Worm (Caenorhabditis elegans): Measurements from ENCODE around the gene T02E9.5.

T02E9.5 gene

ce11 chrV:11335757-11336418 is 6.1 kb upstream of the T02E9.5 start:
- TF ChIP-seq sea-1 (GFP tag; conservative IDR thresholded peaks at IDR 0.05) = no peak
- TF ChIP-seq tra-4 (tag; optimal IDR thresholded peaks at IDR 0.05) = no peak
- no peak for TF ChIP-seq ceh-36 (tag; optimal IDR thresholded peaks at IDR 0.05)
- TF ChIP-seq hnd-1 (tag; optimal IDR thresholded peaks at IDR 0.05) = no peak
- TF ChIP-seq hmg-4 (GFP tag; optimal IDR thresholded peaks at IDR 0.05) = no peak
- no peak for TF ChIP-seq scrt-1 (GFP tag; IDR thresholded peaks at IDR 0.05)
- TF ChIP-seq pes-1 (GFP tag; IDR thresholded peaks at IDR 0.05) = no peak
- no peak for TF ChIP-seq F13C5.2 (tag; optimal IDR thresholded peaks at IDR 0.05)
- no peak for TF ChIP-seq ceh-13 (GFP tag; optimal IDR thresholded peaks at IDR 0.05)
- no peak for TF ChIP-seq ets-7 (tag; optimal IDR thresholded peaks at IDR 0.05)
- TF ChIP-seq tbx-37 (GFP tag; conservative IDR thresholded peaks at IDR 0.05) = no peak
- no peak for TF ChIP-seq flt-1 (GFP tag; IDR thresholded peaks at IDR 0.05)
- no peak for TF ChIP-seq aly-1 (tag; optimal IDR thresholded peaks at IDR 0.05)
- TF ChIP-seq hmbx-1 (tag; optimal IDR thresholded peaks at IDR 0.05) = no peak
- TF ChIP-seq B0310.2 (tag; optimal IDR thresholded peaks at IDR 0.05) = no peak
- TF ChIP-seq tbx-11 (GFP tag; IDR thresholded peaks at IDR 0.05) = no peak

- TF ChIP-seq ama-1 (optimal IDR thresholded peaks at IDR 0.05) = no peak
- TF ChIP-seq pes-1 (GFP tag; IDR thresholded peaks at IDR 0.05) = no peak
- TF ChIP-seq ets-7 (tag; optimal IDR thresholded peaks at IDR 0.05) = no peak
- TF ChIP-seq tbx-11 (GFP tag; IDR thresholded peaks at IDR 0.05) = no peak
- TF ChIP-seq B0310.2 (tag; optimal IDR thresholded peaks at IDR 0.05) = no peak
- no peak for TF ChIP-seq hnd-1 (tag; optimal IDR thresholded peaks at IDR 0.05)
- TF ChIP-seq scrt-1 (GFP tag; IDR thresholded peaks at IDR 0.05) = no peak
- no peak for TF ChIP-seq tbx-37 (GFP tag; conservative IDR thresholded peaks at IDR 0.05)
- TF ChIP-seq tra-4 (tag; optimal IDR thresholded peaks at IDR 0.05) = no peak
- no peak for TF ChIP-seq hmg-4 (GFP tag; optimal IDR thresholded peaks at IDR 0.05)
Observed at ce11 chrV:11336877-11337276, 5.2 kb upstream of the T02E9.5 start.

- TF ChIP-seq ceh-13 (GFP tag; optimal IDR thresholded peaks at IDR 0.05) (no peak), hmg-4 (GFP tag; optimal IDR thresholded peaks at IDR 0.05) (peak; percentile 20), scrt-1 (GFP tag; IDR thresholded peaks at IDR 0.05) (0 out of 2 replicates have a peak, but pooled peaks have one; percentile 32)
Observed at ce11 chrV:11341130-11341675, 830 bp upstream of the T02E9.5 start.

ce11 chrV:11344112-11344511 is 2.1 kb downstream of the T02E9.5 start:
- TF ChIP-seq hnd-1 (tag; optimal IDR thresholded peaks at IDR 0.05) (no peak), ceh-36 (tag; optimal IDR thresholded peaks at IDR 0.05) (no peak), ama-1 (optimal IDR thresholded peaks at IDR 0.05) (peak; percentile 8)

ce11 chrV:11344816-11345336 is 2.8 kb downstream of the T02E9.5 start:
- no peak for TF ChIP-seq hmg-4 (GFP tag; optimal IDR thresholded peaks at IDR 0.05)
- no peak for TF ChIP-seq F13C5.2 (tag; optimal IDR thresholded peaks at IDR 0.05)
- 0 out of 2 replicates have a peak, but pooled peaks have one; percentile 22 for TF ChIP-seq flt-1 (GFP tag; IDR thresholded peaks at IDR 0.05)
- no peak for TF ChIP-seq aly-1 (tag; optimal IDR thresholded peaks at IDR 0.05)
- TF ChIP-seq sea-1 (GFP tag; conservative IDR thresholded peaks at IDR 0.05) = no peak
- peak; percentile 60 for TF ChIP-seq ama-1 (optimal IDR thresholded peaks at IDR 0.05)
- no peak for TF ChIP-seq ceh-13 (GFP tag; optimal IDR thresholded peaks at IDR 0.05)
- no peak for TF ChIP-seq tbx-11 (GFP tag; IDR thresholded peaks at IDR 0.05)
- TF ChIP-seq tra-4 (tag; optimal IDR thresholded peaks at IDR 0.05) = peak; percentile 14
- no peak for TF ChIP-seq ets-7 (tag; optimal IDR thresholded peaks at IDR 0.05)
- TF ChIP-seq pes-1 (GFP tag; IDR thresholded peaks at IDR 0.05) = no peak
- no peak for TF ChIP-seq scrt-1 (GFP tag; IDR thresholded peaks at IDR 0.05)
- TF ChIP-seq hnd-1 (tag; optimal IDR thresholded peaks at IDR 0.05) = no peak
- no peak for TF ChIP-seq tbx-37 (GFP tag; conservative IDR thresholded peaks at IDR 0.05)
- peak; percentile 11 for TF ChIP-seq B0310.2 (tag; optimal IDR thresholded peaks at IDR 0.05)

ce11 chrV:11346912-11347311 is 4.9 kb downstream of the T02E9.5 start, which contains the start of gene grl-7:
grl-7 (minus strand) TSS chrV:11347012.
- TF ChIP-seq hmg-4 (GFP tag; optimal IDR thresholded peaks at IDR 0.05) = no peak
- no peak for TF ChIP-seq sea-1 (GFP tag; conservative IDR thresholded peaks at IDR 0.05)
- TF ChIP-seq tbx-11 (GFP tag; IDR thresholded peaks at IDR 0.05) = no peak
- TF ChIP-seq F13C5.2 (tag; optimal IDR thresholded peaks at IDR 0.05) = no peak
- no peak for TF ChIP-seq ceh-13 (GFP tag; optimal IDR thresholded peaks at IDR 0.05)
- no peak for TF ChIP-seq pes-1 (GFP tag; IDR thresholded peaks at IDR 0.05)
- TF ChIP-seq ama-1 (optimal IDR thresholded peaks at IDR 0.05) = no peak
- TF ChIP-seq tbx-37 (GFP tag; conservative IDR thresholded peaks at IDR 0.05) = no peak
- no peak for TF ChIP-seq ets-7 (tag; optimal IDR thresholded peaks at IDR 0.05)
- no peak for TF ChIP-seq ceh-36 (tag; optimal IDR thresholded peaks at IDR 0.05)
- TF ChIP-seq B0310.2 (tag; optimal IDR thresholded peaks at IDR 0.05) = no peak
- TF ChIP-seq flt-1 (GFP tag; IDR thresholded peaks at IDR 0.05) = no peak
- TF ChIP-seq hnd-1 (tag; optimal IDR thresholded peaks at IDR 0.05) = no peak
- TF ChIP-seq scrt-1 (GFP tag; IDR thresholded peaks at IDR 0.05) = no peak
- no peak for TF ChIP-seq tra-4 (tag; optimal IDR thresholded peaks at IDR 0.05)
- no peak for TF ChIP-seq hmbx-1 (tag; optimal IDR thresholded peaks at IDR 0.05)
- no peak for TF ChIP-seq aly-1 (tag; optimal IDR thresholded peaks at IDR 0.05)

ce11 chrV:11351263-11351662 is 9.2 kb downstream of the T02E9.5 start:
- TF ChIP-seq tbx-11 (GFP tag; IDR thresholded peaks at IDR 0.05) (no peak), flt-1 (GFP tag; IDR thresholded peaks at IDR 0.05) (no peak)

ce11 chrV:11352893-11353292 is 10.9 kb downstream of the T02E9.5 start, which contains the start of gene npr-25:
npr-25 (minus strand) TSS chrV:11352993.
- no peak for TF ChIP-seq sea-1 (GFP tag; conservative IDR thresholded peaks at IDR 0.05)
- TF ChIP-seq aly-1 (tag; optimal IDR thresholded peaks at IDR 0.05) = no peak
- no peak for TF ChIP-seq B0310.2 (tag; optimal IDR thresholded peaks at IDR 0.05)
